Worm (Caenorhabditis elegans) whole organism, mixed stage, embryonic: ENCODE measurements around the gene twk-14.

Experiments used
- mep-1 ChIP-seq: fragments of 150-350 bp; optimal IDR thresholded peaks from 2 replicates; lab custom pipeline; 2017; ENCODE audit warnings: missing biosample characterization, missing genetic modification reagents, missing genetic modification characterization, inconsistent platforms
- nhr-28 ChIP-seq: fragments of 150-350 bp; optimal IDR thresholded peaks from 2 replicates; lab custom pipeline; 2014; ENCODE audit warnings: missing biosample characterization, missing genetic modification characterization
- sptf-1 ChIP-seq: sonication (generic microtip); optimal IDR thresholded peaks from 2 replicates; lab custom pipeline; 2017; ENCODE audit warnings: mild to moderate bottlenecking, missing genetic modification characterization, moderate library complexity, missing compliant biosample characterization
- tbx-8 ChIP-seq: fragments of 200-800 bp; sonication (Bioruptor generic); optimal IDR thresholded peaks from 2 replicates; lab custom pipeline; 2018; ENCODE audit warnings: mild to moderate bottlenecking, missing genetic modification characterization, moderate library complexity, missing compliant biosample characterization
- ztf-11 ChIP-seq: fragments of 150-350 bp; optimal IDR thresholded peaks from 2 replicates; lab custom pipeline; 2014; ENCODE audit warnings: missing biosample characterization, missing genetic modification characterization

ce11 chrV:12349365-12349764, 46.1 kb downstream of the twk-14 start:
- TF ChIP-seq mep-1 (tag; lab: Kevin White, UChicago) (no peak), tbx-8 (GFP tag; lab: Kevin White, UChicago) (no peak), nhr-28 (tag; lab: Kevin White, UChicago) (no peak), sptf-1 (tag; lab: Kevin White, UChicago) (no peak), ztf-11 (tag; lab: Kevin White, UChicago) (no peak)
